Worm (Caenorhabditis elegans) whole organism, L3 larva: ENCODE results near the gene math-39.

Experiments used
- ZK546.5 ChIP-seq: sonication (generic microtip); optimal IDR thresholded peaks from 2 replicates; lab custom pipeline; 2017; ENCODE audit warnings: missing biosample characterization, missing genetic modification characterization
- ceh-28 ChIP-seq: fragments of 150-350 bp; optimal IDR thresholded peaks from 2 replicates; lab custom pipeline; 2014; ENCODE audit warnings: missing biosample characterization, missing genetic modification reagents, missing genetic modification characterization
- nfya-1 ChIP-seq: sonication (generic microtip); optimal IDR thresholded peaks from 2 replicates; lab custom pipeline; 2017; ENCODE audit warnings: missing genetic modification characterization, mild to moderate bottlenecking, missing compliant biosample characterization, antibody characterized with exemption, moderate library complexity; ENCODE audit not compliant: insufficient read depth
- nhr-12 ChIP-seq: fragments of 150-350 bp; optimal IDR thresholded peaks from 2 replicates; lab custom pipeline; 2014; ENCODE audit warnings: missing biosample characterization, missing genetic modification characterization
- unc-62 ChIP-seq: fragments of 150-350 bp; sonication (generic microtip); optimal IDR thresholded peaks from 4 replicates; lab custom pipeline; 2014; ENCODE audit warnings: missing biosample characterization, missing genetic modification reagents, missing genetic modification characterization

- no peak for TF ChIP-seq unc-62 (GFP tag; lab: Kevin White, UChicago)
- TF ChIP-seq ZK546.5 (tag; lab: Kevin White, UChicago) = no peak
- no peak for TF ChIP-seq nhr-12 (tag; lab: Kevin White, UChicago)
- no peak for TF ChIP-seq ceh-28
- no peak for TF ChIP-seq nfya-1
Observed at ce11 chrII:1782474-1782873, 49.7 kb upstream of the math-39 start, which contains the start of gene math-4.
